Worm (Caenorhabditis elegans) whole organism, L1 larva: ENCODE data around the gene C08E3.15.

Experiments
- F16B12.6 ChIP-seq: fragments of 150-350 bp; optimal IDR thresholded peaks from 2 replicates; lab custom pipeline; 2014; ENCODE audit warnings: missing biosample characterization, missing genetic modification characterization
- Y116A8C.19 ChIP-seq: sonication (generic microtip); optimal IDR thresholded peaks from 2 replicates; lab custom pipeline; 2016; ENCODE audit warnings: missing compliant biosample characterization, missing genetic modification characterization, borderline replicate concordance
- alr-1 ChIP-seq: fragments of 200-800 bp; sonication (Bioruptor generic); optimal IDR thresholded peaks from 2 replicates; lab custom pipeline; 2018; ENCODE audit warnings: borderline replicate concordance, mild to moderate bottlenecking, missing genetic modification characterization, missing compliant biosample characterization
- aly-2 ChIP-seq: fragments of 150-350 bp; optimal IDR thresholded peaks from 2 replicates; lab custom pipeline; 2014; ENCODE audit warnings: missing biosample characterization, missing genetic modification characterization
- ama-1 ChIP-seq: fragments of 150-350 bp; optimal IDR thresholded peaks from 2 replicates; lab custom pipeline; 2014
- blmp-1 ChIP-seq: fragments of 150-350 bp; optimal IDR thresholded peaks from 2 replicates; lab custom pipeline; 2014; ENCODE audit warnings: missing biosample characterization, missing genetic modification characterization
- ceh-88 ChIP-seq: fragments of 200-800 bp; sonication (Bioruptor generic); IDR thresholded peaks from 2 replicates; pipeline ENCODE4 v1.3.6; 2022; ENCODE audit warnings: missing genetic modification characterization, missing compliant biosample characterization
- ceh-90 ChIP-seq: sonication (generic microtip); optimal IDR thresholded peaks from 2 replicates; lab custom pipeline; 2016; ENCODE audit warnings: missing genetic modification characterization, missing compliant biosample characterization
- ces-1 ChIP-seq: fragments of 150-350 bp; optimal IDR thresholded peaks from 2 replicates; lab custom pipeline; 2014; ENCODE audit warnings: missing biosample characterization, missing genetic modification reagents, missing genetic modification characterization
- dpl-1 ChIP-seq, 3 experiments: fragments of 150-350 bp in 2 of 3; sonication (generic microtip) in 1 of 3; optimal IDR thresholded peaks; 2 replicates each; lab custom pipeline; 2014 to 2017; ENCODE audit warnings: missing biosample characterization in 3 of 3, missing genetic modification characterization in 3 of 3, missing genetic modification reagents in 3 of 3
- dsc-1 ChIP-seq: sonication (generic microtip); optimal IDR thresholded peaks from 2 replicates; lab custom pipeline; 2016; ENCODE audit warnings: mild to moderate bottlenecking, missing genetic modification characterization, missing compliant biosample characterization
- efl-3 ChIP-seq: fragments of 200-800 bp; sonication (Bioruptor generic); optimal IDR thresholded peaks from 2 replicates; lab custom pipeline; 2018; ENCODE audit warnings: mild to moderate bottlenecking, missing genetic modification characterization, missing compliant biosample characterization
- egl-27 ChIP-seq, 2 experiments: fragments of 150-350 bp in 1 of 2; sonication (generic microtip); optimal IDR thresholded peaks; 3 replicates each; lab custom pipeline; 2017 to 2018; ENCODE audit warnings: missing biosample characterization in 2 of 2, missing genetic modification characterization in 2 of 2, missing genetic modification reagents in 2 of 2
- elt-3 ChIP-seq, 6 experiments: fragments of 150-350 bp in 1 of 6; sonication (generic microtip); optimal IDR thresholded peaks; 2 replicates each; lab custom pipeline; 2017 to 2018; ENCODE audit warnings: missing biosample characterization in 6 of 6, missing genetic modification characterization in 6 of 6, inconsistent platforms in 1 of 6
- ets-5 ChIP-seq: fragments of 200-800 bp; sonication (Bioruptor generic); IDR thresholded peaks from 2 replicates; pipeline ENCODE4 v1.3.6; 2022; ENCODE audit warnings: missing genetic modification characterization, missing compliant biosample characterization
- fkh-10 ChIP-seq: sonication (generic microtip); optimal IDR thresholded peaks from 2 replicates; lab custom pipeline; 2017; ENCODE audit warnings: missing biosample characterization, missing genetic modification reagents, missing genetic modification characterization
- grh-1 ChIP-seq: fragments of 200-800 bp; sonication (Bioruptor generic); IDR thresholded peaks from 2 replicates; pipeline ENCODE4 v1.3.6; 2022; ENCODE audit warnings: missing genetic modification reagents, missing genetic modification characterization, missing compliant biosample characterization
- hlh-17 ChIP-seq: fragments of 200-800 bp; sonication (Bioruptor generic); optimal IDR thresholded peaks from 2 replicates; lab custom pipeline; 2018; ENCODE audit warnings: missing genetic modification characterization, mild to moderate bottlenecking, missing compliant biosample characterization, moderate library complexity, borderline replicate concordance
- hlh-4 ChIP-seq: sonication (generic microtip); optimal IDR thresholded peaks from 2 replicates; lab custom pipeline; 2016; ENCODE audit warnings: mild to moderate bottlenecking, missing genetic modification characterization, missing compliant biosample characterization
- hpl-2 ChIP-seq: fragments of 150-350 bp; optimal IDR thresholded peaks from 2 replicates; lab custom pipeline; 2014; ENCODE audit warnings: missing biosample characterization, missing genetic modification reagents, missing genetic modification characterization
- jun-1 ChIP-seq: fragments of 150-350 bp; optimal IDR thresholded peaks from 2 replicates; lab custom pipeline; 2014; ENCODE audit warnings: missing biosample characterization, missing genetic modification reagents, missing genetic modification characterization
- lin-13 ChIP-seq: fragments of 150-350 bp; optimal IDR thresholded peaks from 2 replicates; lab custom pipeline; 2014; ENCODE audit warnings: missing biosample characterization, missing genetic modification reagents, missing genetic modification characterization
- lin-14 ChIP-seq: fragments of 200-800 bp; sonication (Bioruptor generic); optimal IDR thresholded peaks from 2 replicates; lab custom pipeline; 2018; ENCODE audit warnings: mild to moderate bottlenecking, missing genetic modification characterization, moderate library complexity, missing compliant biosample characterization
- lir-3 ChIP-seq: sonication (generic microtip); optimal IDR thresholded peaks from 2 replicates; lab custom pipeline; 2016; ENCODE audit warnings: mild to moderate bottlenecking, missing genetic modification characterization, moderate library complexity, missing compliant biosample characterization; ENCODE audit not compliant: poor library complexity
- nhr-19 ChIP-seq: fragments of 200-800 bp; sonication (Bioruptor generic); conservative IDR thresholded peaks from 2 replicates; pipeline ENCODE4 v1.3.6; 2022; ENCODE audit warnings: missing genetic modification characterization, missing compliant biosample characterization
- nhr-20 ChIP-seq: sonication (generic microtip); optimal IDR thresholded peaks from 2 replicates; lab custom pipeline; 2016; ENCODE audit warnings: mild to moderate bottlenecking, missing genetic modification characterization, missing compliant biosample characterization
- nhr-28 ChIP-seq: fragments of 150-350 bp; optimal IDR thresholded peaks from 2 replicates; lab custom pipeline; 2014; ENCODE audit warnings: missing biosample characterization, missing genetic modification characterization
- nhr-71 ChIP-seq: sonication (generic microtip); optimal IDR thresholded peaks from 2 replicates; lab custom pipeline; 2016; ENCODE audit warnings: mild to moderate bottlenecking, missing genetic modification characterization, moderate library complexity, missing compliant biosample characterization
- nhr-84 ChIP-seq: sonication (generic microtip); optimal IDR thresholded peaks from 2 replicates; lab custom pipeline; 2017; ENCODE audit warnings: missing biosample characterization, missing genetic modification characterization
- pag-3 ChIP-seq: sonication (generic microtip); optimal IDR thresholded peaks from 2 replicates; lab custom pipeline; 2017; ENCODE audit warnings: missing genetic modification characterization, mild to moderate bottlenecking, missing compliant biosample characterization, antibody characterized with exemption, borderline replicate concordance; ENCODE audit not compliant: insufficient read depth
- snu-23 ChIP-seq: sonication (generic microtip); optimal IDR thresholded peaks from 2 replicates; lab custom pipeline; 2016; ENCODE audit warnings: missing genetic modification characterization, missing compliant biosample characterization
- sox-4 ChIP-seq: sonication (generic microtip); optimal IDR thresholded peaks from 2 replicates; lab custom pipeline; 2016; ENCODE audit warnings: missing genetic modification characterization, missing compliant biosample characterization
- sptf-1 ChIP-seq: fragments of 150-350 bp; optimal IDR thresholded peaks from 2 replicates; lab custom pipeline; 2014; ENCODE audit warnings: missing biosample characterization, missing genetic modification characterization
- tbx-2 ChIP-seq: sonication (generic microtip); optimal IDR thresholded peaks from 2 replicates; lab custom pipeline; 2016; ENCODE audit warnings: missing genetic modification characterization, missing compliant biosample characterization
- tlp-1 ChIP-seq: fragments of 150-350 bp; optimal IDR thresholded peaks from 2 replicates; lab custom pipeline; 2014; ENCODE audit warnings: missing biosample characterization, missing genetic modification characterization
- unc-62 ChIP-seq: fragments of 150-350 bp; optimal IDR thresholded peaks from 2 replicates; lab custom pipeline; 2014; ENCODE audit warnings: missing biosample characterization, missing genetic modification reagents, missing genetic modification characterization
- unc-86 ChIP-seq: sonication (generic microtip); optimal IDR thresholded peaks from 2 replicates; lab custom pipeline; 2016; ENCODE audit warnings: missing genetic modification characterization, missing compliant biosample characterization
- xbp-1 ChIP-seq: sonication (generic microtip); optimal IDR thresholded peaks from 2 replicates; lab custom pipeline; 2016; ENCODE audit warnings: missing genetic modification characterization, missing compliant biosample characterization
- zip-4 ChIP-seq: fragments of 200-800 bp; sonication (Bioruptor generic); optimal IDR thresholded peaks from 2 replicates; lab custom pipeline; 2018; ENCODE audit warnings: mild to moderate bottlenecking, missing genetic modification characterization, moderate library complexity, missing compliant biosample characterization
- ztf-11 ChIP-seq, 2 experiments: sonication (generic microtip); optimal IDR thresholded peaks; 2 replicates each; lab custom pipeline; 2016 to 2017; ENCODE audit warnings: missing genetic modification characterization in 2 of 2, missing biosample characterization in 1 of 2, missing compliant biosample characterization in 1 of 2
- ztf-4 ChIP-seq: fragments of 150-350 bp; optimal IDR thresholded peaks from 2 replicates; lab custom pipeline; 2014; ENCODE audit warnings: missing biosample characterization, missing genetic modification characterization

Gene C08E3.15

ce11 chrII:1653397-1653796 lies 25.7 kb upstream of the C08E3.15 start, which contains the start of gene fbxb-15:
Gene fbxb-15 (minus strand): TSS chrII:1653497.
- TF ChIP-seq ama-1 (lab: Kevin White, UChicago) (no peak), lin-13 (GFP tag; lab: Kevin White, UChicago) (no peak), nhr-20 (tag; lab: Kevin White, UChicago) (no peak), nhr-84 (tag; lab: Kevin White, UChicago) (no peak), ces-1 (GFP tag; lab: Kevin White, UChicago) (no peak), elt-3 (tag; optimal IDR thresholded peaks at IDR 0.05; lab: Kevin White, UChicago) (no peak), sox-4 (tag; lab: Kevin White, UChicago) (no peak), fkh-10 (GFP tag; lab: Kevin White, UChicago) (no peak), sptf-1 (tag; lab: Kevin White, UChicago) (no peak), tlp-1 (no peak), dsc-1 (tag; lab: Kevin White, UChicago) (no peak), alr-1 (no peak), nhr-19 (GFP tag; lab: Robert Waterston, UW) (no peak), ets-5 (GFP tag; lab: Robert Waterston, UW) (no peak), unc-62 (GFP tag; lab: Kevin White, UChicago) (no peak), hlh-17 (GFP tag; lab: Kevin White, UChicago) (no peak), Y116A8C.19 (no peak), nhr-71 (tag; lab: Kevin White, UChicago) (no peak), aly-2 (tag; lab: Kevin White, UChicago) (no peak), nhr-28 (tag; lab: Kevin White, UChicago) (no peak)

DNA sequence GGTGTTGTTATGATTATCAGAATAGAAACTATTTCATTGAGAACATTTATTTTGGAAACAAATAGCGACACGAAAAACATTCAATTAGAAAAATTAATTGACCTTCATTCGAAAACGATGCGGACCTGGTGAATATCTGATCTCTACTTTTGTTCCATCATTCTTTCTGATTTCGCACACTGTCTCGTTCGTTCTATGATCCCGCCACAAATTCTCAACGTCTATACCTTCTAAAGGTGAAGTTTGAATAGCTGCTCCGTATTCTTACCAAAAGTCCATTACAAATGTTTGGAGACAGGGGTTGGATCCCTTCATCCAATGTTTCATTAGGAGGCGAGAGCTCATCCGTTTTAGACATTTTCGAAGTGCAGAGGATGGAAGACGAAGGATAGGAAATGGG lies 24.1 kb upstream of the C08E3.15 start, which contains the start of gene fbxb-16:
fbxb-16 (minus strand) TSS at position 101 of the 400 bp plus-strand sequence.
- TF ChIP-seq lin-14 (GFP tag; lab: Kevin White, UChicago) = no peak
- TF ChIP-seq grh-1 (GFP tag; lab: Robert Waterston, UW) = no peak
- no peak for TF ChIP-seq ztf-4
- TF ChIP-seq F16B12.6 = no peak
- no peak for TF ChIP-seq unc-86 (tag; lab: Kevin White, UChicago)
- TF ChIP-seq ceh-90 (tag; lab: Kevin White, UChicago) = no peak
- TF ChIP-seq xbp-1 (tag; lab: Kevin White, UChicago) = no peak
- no peak for TF ChIP-seq dpl-1 (GFP tag; optimal IDR thresholded peaks at IDR 0.05; lab: Kevin White, UChicago)
- TF ChIP-seq alr-1 = no peak
- TF ChIP-seq ztf-11 (tag; optimal IDR thresholded peaks at IDR 0.05; lab: Kevin White, UChicago) = no peak
- no peak for TF ChIP-seq ces-1 (GFP tag; lab: Kevin White, UChicago)

DNA sequence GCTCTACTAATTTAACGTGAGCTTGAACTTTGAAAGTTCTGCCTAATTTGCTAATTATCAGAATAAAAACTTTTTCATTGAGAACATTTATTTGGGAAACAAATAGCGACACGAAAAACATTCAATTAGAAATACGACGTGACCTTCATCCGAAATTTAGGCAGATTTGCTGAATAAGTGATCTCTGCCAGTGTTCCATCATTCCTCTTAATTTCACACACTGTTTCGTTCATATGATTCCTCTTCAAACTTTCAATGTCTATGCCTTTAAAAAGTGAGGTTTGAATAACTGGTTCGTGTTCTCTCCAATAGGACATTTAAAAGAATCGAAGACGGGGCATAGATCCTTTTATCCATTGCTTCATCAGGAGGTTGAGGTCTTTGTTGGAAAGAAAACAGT lies 22.8 kb upstream of the C08E3.15 start, which contains the start of gene fbxb-20:
fbxb-20 (minus strand) TSS at position 101 of the 400 bp plus-strand sequence.
- TF ChIP-seq nhr-28 (tag; lab: Kevin White, UChicago) (no peak), ceh-88 (GFP tag; lab: Robert Waterston, UW) (no peak), snu-23 (no peak), F16B12.6 (no peak), blmp-1 (tag; lab: Kevin White, UChicago) (no peak), ztf-11 (tag; optimal IDR thresholded peaks at IDR 0.05; lab: Kevin White, UChicago) (no peak), jun-1 (no peak), efl-3 (GFP tag; lab: Kevin White, UChicago) (no peak), hlh-4 (tag; lab: Kevin White, UChicago) (no peak), pag-3 (no peak), nhr-71 (tag; lab: Kevin White, UChicago) (no peak), lir-3 (tag; lab: Kevin White, UChicago) (no peak), ces-1 (GFP tag; lab: Kevin White, UChicago) (no peak), tbx-2 (tag; lab: Kevin White, UChicago) (no peak), hpl-2 (no peak), egl-27 (tag; optimal IDR thresholded peaks at IDR 0.05; lab: Kevin White, UChicago) (no peak), zip-4 (GFP tag; lab: Kevin White, UChicago) (no peak), hlh-17 (GFP tag; lab: Kevin White, UChicago) (no peak)
- TF ChIP-seq, all 84 proteins: peak for 0
